Fruit fly (Drosophila melanogaster) whole organism, prepupa: ENCODE results near the gene CG11149.

Source experiments
- CG10631 ChIP-seq: fragments of 200-800 bp; sonication (Bioruptor generic); optimal IDR thresholded peaks from 2 replicates; lab custom pipeline; 2016; ENCODE audit warnings: missing biosample characterization, missing genetic modification characterization
- CG10669 ChIP-seq: fragments of 200-800 bp; sonication (Bioruptor generic); optimal IDR thresholded peaks from 3 replicates; lab custom pipeline; 2018; ENCODE audit warnings: missing biosample characterization, mild to moderate bottlenecking, missing genetic modification characterization, moderate library complexity
- CG11762 ChIP-seq: fragments of 200-800 bp; sonication (Bioruptor generic); optimal IDR thresholded peaks from 3 replicates; lab custom pipeline; 2016; ENCODE audit warnings: missing biosample characterization, missing genetic modification characterization; ENCODE audit not compliant: insufficient read depth
- CG15336 ChIP-seq: fragments of 200-800 bp; sonication (Bioruptor generic); IDR thresholded peaks from 2 replicates; pipeline ENCODE4 v1.3.6; 2022; ENCODE audit warnings: missing biosample characterization, missing genetic modification characterization
- CG1621 ChIP-seq: fragments of 200-800 bp; sonication (Bioruptor generic); optimal IDR thresholded peaks from 3 replicates; lab custom pipeline; 2018; ENCODE audit warnings: missing biosample characterization, mild to moderate bottlenecking, missing genetic modification characterization
- CG16779 ChIP-seq: fragments of 200-800 bp; sonication (Bioruptor generic); optimal IDR thresholded peaks from 3 replicates; lab custom pipeline; 2017; ENCODE audit warnings: missing biosample characterization, mild to moderate bottlenecking, missing genetic modification characterization
- CG3032 ChIP-seq: fragments of 200-800 bp; optimal IDR thresholded peaks from 2 replicates; lab custom pipeline; 2019; ENCODE audit warnings: missing biosample characterization, mild to moderate bottlenecking, missing genetic modification characterization, moderate library complexity
- CG31627 ChIP-seq: fragments of 200-800 bp; sonication (Bioruptor generic); optimal IDR thresholded peaks from 3 replicates; lab custom pipeline; 2016; ENCODE audit warnings: missing biosample characterization, missing genetic modification characterization
- CG32006 ChIP-seq: fragments of 200-800 bp; sonication (Bioruptor generic); optimal IDR thresholded peaks from 3 replicates; lab custom pipeline; 2017; ENCODE audit warnings: missing biosample characterization, mild to moderate bottlenecking, missing genetic modification characterization
- CG3919 ChIP-seq: fragments of 200-800 bp; sonication (Bioruptor generic); optimal IDR thresholded peaks from 3 replicates; lab custom pipeline; 2016; ENCODE audit warnings: missing biosample characterization, missing genetic modification characterization
- CG4318 ChIP-seq: fragments of 200-800 bp; sonication (Bioruptor generic); optimal IDR thresholded peaks from 3 replicates; lab custom pipeline; 2017; ENCODE audit warnings: missing biosample characterization, mild to moderate bottlenecking, missing genetic modification characterization
- CG6276 ChIP-seq: fragments of 200-800 bp; sonication (Bioruptor generic); optimal IDR thresholded peaks from 2 replicates; lab custom pipeline; 2017; ENCODE audit warnings: missing biosample characterization, mild to moderate bottlenecking, missing genetic modification characterization
- CG6792 ChIP-seq: fragments of 200-800 bp; sonication (Bioruptor generic); optimal IDR thresholded peaks from 3 replicates; lab custom pipeline; 2016; ENCODE audit warnings: missing biosample characterization, missing genetic modification characterization
- CG8119 ChIP-seq: fragments of 200-800 bp; sonication (Bioruptor generic); IDR thresholded peaks from 3 replicates; pipeline ENCODE4 v1.3.6; 2022; ENCODE audit warnings: missing biosample characterization, missing genetic modification characterization
- CG8319 ChIP-seq: fragments of 200-800 bp; sonication (Bioruptor generic); optimal IDR thresholded peaks from 3 replicates; lab custom pipeline; 2016; ENCODE audit warnings: missing biosample characterization, missing genetic modification characterization
- CG8632 ChIP-seq: fragments of 200-800 bp; sonication (Bioruptor generic); optimal IDR thresholded peaks from 3 replicates; lab custom pipeline; 2016; ENCODE audit warnings: missing biosample characterization, missing genetic modification characterization
- Eip75B ChIP-seq: fragments of 200-800 bp; sonication (Bioruptor generic); optimal IDR thresholded peaks from 3 replicates; lab custom pipeline; 2016; ENCODE audit warnings: missing biosample characterization, missing genetic modification characterization
- Eip78C ChIP-seq: fragments of 200-800 bp; sonication (Bioruptor generic); peaks from one replicate; lab custom pipeline; 2016; ENCODE audit warnings: missing biosample characterization, missing genetic modification characterization
- Eip93F ChIP-seq: fragments of 200-800 bp; sonication (Bioruptor generic); optimal IDR thresholded peaks from 2 replicates; lab custom pipeline; 2016; ENCODE audit warnings: missing biosample characterization, mild to moderate bottlenecking, missing genetic modification characterization
- Ets96B ChIP-seq: fragments of 200-800 bp; optimal IDR thresholded peaks from 2 replicates; lab custom pipeline; 2019; ENCODE audit warnings: missing biosample characterization, mild to moderate bottlenecking, missing genetic modification characterization, moderate library complexity
- Gug ChIP-seq: fragments of 200-800 bp; sonication (Bioruptor generic); IDR thresholded peaks from 2 replicates; pipeline ENCODE4 v1.3.6; 2022; ENCODE audit warnings: missing biosample characterization, missing genetic modification characterization
- Hr39 ChIP-seq: fragments of 200-800 bp; sonication (Bioruptor generic); optimal IDR thresholded peaks from 2 replicates; lab custom pipeline; 2016; ENCODE audit warnings: missing biosample characterization, missing genetic modification characterization
- Met ChIP-seq: fragments of 200-800 bp; sonication (Bioruptor generic); optimal IDR thresholded peaks from 3 replicates; lab custom pipeline; 2016; ENCODE audit warnings: missing biosample characterization, missing genetic modification characterization
- OdsH ChIP-seq: fragments of 200-800 bp; sonication (Bioruptor generic); optimal IDR thresholded peaks from 3 replicates; lab custom pipeline; 2016; ENCODE audit warnings: missing biosample characterization, missing genetic modification characterization
- Smox ChIP-seq: fragments of 200-800 bp; sonication (Bioruptor generic); optimal IDR thresholded peaks from 3 replicates; lab custom pipeline; 2016; ENCODE audit warnings: missing biosample characterization, missing genetic modification characterization
- Sox14 ChIP-seq: fragments of 200-800 bp; sonication (Bioruptor generic); optimal IDR thresholded peaks from 3 replicates; lab custom pipeline; 2016; ENCODE audit warnings: missing biosample characterization, missing genetic modification characterization
- Sox15 ChIP-seq: fragments of 200-800 bp; sonication (Bioruptor generic); optimal IDR thresholded peaks from 3 replicates; lab custom pipeline; 2016; ENCODE audit warnings: missing biosample characterization, missing genetic modification characterization
- achi ChIP-seq: fragments of 200-800 bp; sonication (Bioruptor generic); optimal IDR thresholded peaks from 3 replicates; lab custom pipeline; 2016; ENCODE audit warnings: missing biosample characterization, missing genetic modification characterization
- acj6 ChIP-seq: fragments of 200-800 bp; sonication (Bioruptor generic); optimal IDR thresholded peaks from 3 replicates; lab custom pipeline; 2016; ENCODE audit warnings: missing biosample characterization, missing genetic modification characterization
- dac ChIP-seq: fragments of 200-800 bp; sonication (Bioruptor generic); optimal IDR thresholded peaks from 2 replicates; lab custom pipeline; 2017; ENCODE audit warnings: missing biosample characterization, mild to moderate bottlenecking, missing genetic modification characterization
- dsx ChIP-seq: fragments of 200-800 bp; optimal IDR thresholded peaks from 3 replicates; lab custom pipeline; 2019; ENCODE audit warnings: missing biosample characterization, mild to moderate bottlenecking, missing genetic modification characterization, moderate library complexity; ENCODE audit not compliant: poor library complexity, severe bottlenecking
- eg ChIP-seq: fragments of 200-800 bp; sonication (Bioruptor generic); IDR thresholded peaks from 3 replicates; pipeline ENCODE4 v1.3.6; 2022; ENCODE audit warnings: missing biosample characterization, missing genetic modification characterization
- esn ChIP-seq: fragments of 200-800 bp; sonication (Bioruptor generic); optimal IDR thresholded peaks from 2 replicates; lab custom pipeline; 2016; ENCODE audit warnings: missing biosample characterization, mild to moderate bottlenecking, missing genetic modification characterization, moderate library complexity
- fd59A ChIP-seq: fragments of 200-800 bp; sonication (Bioruptor generic); optimal IDR thresholded peaks from 2 replicates; lab custom pipeline; 2017; ENCODE audit warnings: missing biosample characterization, mild to moderate bottlenecking, missing genetic modification characterization, missing genetic modification reagents
- fkh ChIP-seq: fragments of 200-800 bp; sonication (Bioruptor generic); optimal IDR thresholded peaks from 3 replicates; lab custom pipeline; 2017; ENCODE audit warnings: missing biosample characterization, mild to moderate bottlenecking, missing genetic modification characterization, moderate library complexity
- lz ChIP-seq: fragments of 200-800 bp; sonication (Bioruptor generic); optimal IDR thresholded peaks from 3 replicates; lab custom pipeline; 2016; ENCODE audit warnings: missing biosample characterization, missing genetic modification characterization
- pdm3 ChIP-seq: fragments of 200-800 bp; sonication (Bioruptor generic); optimal IDR thresholded peaks from 3 replicates; lab custom pipeline; 2016; ENCODE audit warnings: missing biosample characterization, missing genetic modification characterization
- svp ChIP-seq: fragments of 200-800 bp; sonication (Bioruptor generic); peaks from one replicate; lab custom pipeline; 2016; ENCODE audit warnings: missing biosample characterization, missing genetic modification characterization
- topi ChIP-seq: fragments of 200-800 bp; sonication (Bioruptor generic); optimal IDR thresholded peaks from 3 replicates; lab custom pipeline; 2016; ENCODE audit warnings: missing biosample characterization, missing genetic modification characterization
- vri ChIP-seq: fragments of 200-800 bp; sonication (Bioruptor generic); optimal IDR thresholded peaks from 3 replicates; lab custom pipeline; 2016; ENCODE audit warnings: missing biosample characterization, mild to moderate bottlenecking, missing genetic modification characterization

The CG11149 gene

dm6 chr2L:5751448-5751847, 30.7 kb upstream of the CG11149 start (continued):
- TF ChIP-seq CG8632 (GFP tag; lab: Kevin White, UChicago) (peak; percentile 36), CG8119 (GFP tag; lab: Robert Waterston, UW) (peak; percentile 40; the same call in 1 of the 3 replicates), CG6792 (GFP tag; lab: Kevin White, UChicago) (peak; percentile 56), CG3032 (peak; percentile 68), CG10669 (peak; percentile 57), CG15336 (GFP tag; lab: Robert Waterston, UW) (no peak), dsx (GFP tag; lab: Kevin White, UChicago) (peak; percentile 68), Smox (peak; percentile 33), Hr39 (GFP tag; lab: Kevin White, UChicago) (peak; percentile 46), CG8319 (no peak), Met (GFP tag; lab: Kevin White, UChicago) (peak; percentile 28), topi (GFP tag; lab: Kevin White, UChicago) (peak; percentile 49), Ets96B (tag; lab: Kevin White, UChicago) (peak; percentile 75), esn (GFP tag; lab: Kevin White, UChicago) (peak; percentile 62), Sox14 (GFP tag; lab: Kevin White, UChicago) (peak; percentile 27), achi (GFP tag; lab: Kevin White, UChicago) (peak; percentile 47), CG4318 (GFP tag; lab: Kevin White, UChicago) (no peak), CG32006 (no peak), vri (GFP tag; lab: Kevin White, UChicago) (peak; percentile 2), acj6 (peak; percentile 40), Eip75B (GFP tag; lab: Kevin White, UChicago) (peak; percentile 41), fd59A (GFP tag; lab: Kevin White, UChicago) (peak; percentile 41), lz (GFP tag; lab: Kevin White, UChicago) (peak; percentile 46), Sox15 (GFP tag; lab: Kevin White, UChicago) (no peak)

dm6 chr2L:5748188-5748587, 27.5 kb upstream of the CG11149 start:
- TF ChIP-seq CG10631 (GFP tag; lab: Kevin White, UChicago): no peak
- TF ChIP-seq CG11762 (GFP tag; lab: Kevin White, UChicago): no peak
- no peak for TF ChIP-seq Gug (GFP tag; lab: Robert Waterston, UW)
- no peak for TF ChIP-seq fkh
- peak; percentile 19 for TF ChIP-seq CG31627 (GFP tag; lab: Kevin White, UChicago)
- TF ChIP-seq OdsH (GFP tag; lab: Kevin White, UChicago): peak; percentile 14
- no peak for TF ChIP-seq CG10669
- no peak for TF ChIP-seq topi (GFP tag; lab: Kevin White, UChicago)
- TF ChIP-seq Hr39 (GFP tag; lab: Kevin White, UChicago): no peak
- no peak for TF ChIP-seq CG16779 (tag; lab: Kevin White, UChicago)
- TF ChIP-seq acj6: no peak
- peak; percentile 69 for TF ChIP-seq svp
- TF ChIP-seq vri (GFP tag; lab: Kevin White, UChicago): no peak
- peak; percentile 1 for TF ChIP-seq esn (GFP tag; lab: Kevin White, UChicago)
- TF ChIP-seq eg (GFP tag; lab: Robert Waterston, UW): no peak
- TF ChIP-seq CG3032: no peak
- no peak for TF ChIP-seq CG6276
- TF ChIP-seq Eip75B (GFP tag; lab: Kevin White, UChicago): no peak
- peak; percentile 25 for TF ChIP-seq Met (GFP tag; lab: Kevin White, UChicago)
- TF ChIP-seq Ets96B (tag; lab: Kevin White, UChicago): peak; percentile 6
- TF ChIP-seq Eip93F: no peak
- TF ChIP-seq Eip78C: peak; percentile 62
- TF ChIP-seq dac (GFP tag; lab: Kevin White, UChicago): no peak
- TF ChIP-seq CG3919 (GFP tag; lab: Kevin White, UChicago): peak; percentile 2
- TF ChIP-seq achi (GFP tag; lab: Kevin White, UChicago): no peak
- peak; percentile 18 for TF ChIP-seq pdm3 (GFP tag; lab: Kevin White, UChicago)
- TF ChIP-seq Sox15 (GFP tag; lab: Kevin White, UChicago): no peak
- TF ChIP-seq CG1621 (tag; lab: Kevin White, UChicago): no peak
